Fruit fly (Drosophila melanogaster) whole organism, adult: ENCODE measurements around the gene CAH4.

Experiments used
- CG12768 ChIP-seq: fragments of 200-800 bp; sonication (Bioruptor generic); optimal IDR thresholded peaks from 2 replicates; lab custom pipeline; 2017; ENCODE audit warnings: missing biosample characterization, missing genetic modification characterization, mild to moderate bottlenecking, moderate library complexity, missing genetic modification reagents
- CG1620 ChIP-seq: fragments of 200-800 bp; sonication (Bioruptor generic); optimal IDR thresholded peaks from 2 replicates; lab custom pipeline; 2016; ENCODE audit warnings: missing biosample characterization, missing genetic modification characterization
- CG5204 ChIP-seq: fragments of 200-800 bp; sonication (Bioruptor generic); optimal IDR thresholded peaks from 2 replicates; lab custom pipeline; 2016; ENCODE audit warnings: missing biosample characterization, missing genetic modification characterization
- bab1 ChIP-seq: fragments of 200-800 bp; sonication (Bioruptor generic); optimal IDR thresholded peaks from 3 replicates; lab custom pipeline; 2019; ENCODE audit warnings: missing biosample characterization, mild to moderate bottlenecking, missing genetic modification characterization, moderate library complexity
- cnc ChIP-seq, 2 experiments: fragments of >200 bp; optimal IDR thresholded peaks; 2 replicates each; lab custom pipeline; 2017
- kay ChIP-seq: fragments of 200-800 bp; sonication (Bioruptor generic); peaks from one replicate; lab custom pipeline; 2016; ENCODE audit warnings: missing biosample characterization, missing genetic modification characterization, borderline replicate concordance

DNA sequence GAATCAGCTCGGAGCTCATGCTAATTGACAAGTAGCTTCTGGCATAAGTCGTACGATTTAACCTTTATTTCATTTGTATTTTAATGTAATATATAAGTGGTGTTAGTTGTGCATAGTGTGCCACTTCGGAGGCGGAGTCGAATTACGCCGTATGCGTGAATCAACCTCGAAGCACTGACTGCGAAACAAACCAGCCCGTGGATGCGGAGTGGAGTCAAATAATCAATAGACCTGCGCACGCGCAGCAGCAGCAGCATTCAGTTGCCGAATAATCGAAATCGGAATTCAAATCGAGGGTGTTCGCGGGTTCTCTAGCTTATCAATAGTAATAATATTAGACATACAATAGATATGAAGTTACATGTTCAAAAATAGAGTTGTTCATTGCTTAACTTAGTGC is 29.1 kb downstream of the CAH4 start, which contains the start of gene RabX4:
- no peak for TF ChIP-seq bab1 (GFP tag; lab: Kevin White, UChicago)
- no peak for TF ChIP-seq CG5204 (GFP tag; lab: Kevin White, UChicago)
- TF ChIP-seq cnc (optimal IDR thresholded peaks at IDR 0.05; lab: Kevin White, UChicago): no peak
- no peak for TF ChIP-seq CG1620 (GFP tag; lab: Kevin White, UChicago)
- TF ChIP-seq CG12768 (GFP tag; lab: Kevin White, UChicago): no peak
- TF ChIP-seq kay (GFP tag; lab: Kevin White, UChicago): peak; percentile 35
